Worm (Caenorhabditis elegans) whole organism, early embryonic: Measurements from ENCODE around the gene aagr-4.

Source experiments
- F13C5.2 ChIP-seq: sonication (generic microtip); optimal IDR thresholded peaks from 2 replicates; lab custom pipeline; 2017; ENCODE audit warnings: mild to moderate bottlenecking, missing genetic modification characterization, inconsistent platforms, missing compliant biosample characterization
- aly-1 ChIP-seq: sonication (generic microtip); optimal IDR thresholded peaks from 2 replicates; lab custom pipeline; 2016; ENCODE audit warnings: missing genetic modification characterization, missing compliant biosample characterization
- flt-1 ChIP-seq: fragments of 200-800 bp; sonication (Bioruptor generic); IDR thresholded peaks from 2 replicates; pipeline ENCODE4 v1.3.6; 2022; ENCODE audit warnings: missing genetic modification characterization, missing compliant biosample characterization
- tbx-37 ChIP-seq: fragments of 200-800 bp; sonication (Bioruptor generic); conservative IDR thresholded peaks from 2 replicates; pipeline ENCODE4 v1.3.6; 2022; ENCODE audit warnings: missing genetic modification reagents, missing genetic modification characterization, missing compliant biosample characterization

The aagr-4 gene

DNA sequence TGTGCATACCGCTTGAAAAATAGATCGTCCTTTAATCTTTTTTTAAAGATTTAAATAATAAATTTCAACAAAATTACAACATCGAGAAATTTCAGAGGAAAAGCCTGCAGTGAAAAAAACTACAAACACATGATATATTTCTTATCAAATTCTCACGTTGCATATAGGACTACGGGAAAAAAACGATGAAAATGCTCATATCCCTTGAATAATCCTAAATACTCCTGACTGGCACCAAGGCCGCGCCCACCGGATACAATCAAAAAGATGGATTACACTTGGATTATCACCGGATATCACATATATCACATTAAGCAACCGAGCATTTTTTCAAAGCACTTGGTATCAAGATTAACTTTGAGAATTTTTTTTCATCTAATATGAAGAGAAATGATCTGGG lies 53.6 kb downstream of the aagr-4 start:
- TF ChIP-seq aly-1 (no peak), F13C5.2 (tag; lab: Kevin White, UChicago) (no peak), flt-1 (no peak), tbx-37 (GFP tag; lab: Robert Waterston, UW) (no peak)
